Fruit fly (Drosophila melanogaster): ENCODE data around the gene CG1924.

CG1924 gene

DNA sequence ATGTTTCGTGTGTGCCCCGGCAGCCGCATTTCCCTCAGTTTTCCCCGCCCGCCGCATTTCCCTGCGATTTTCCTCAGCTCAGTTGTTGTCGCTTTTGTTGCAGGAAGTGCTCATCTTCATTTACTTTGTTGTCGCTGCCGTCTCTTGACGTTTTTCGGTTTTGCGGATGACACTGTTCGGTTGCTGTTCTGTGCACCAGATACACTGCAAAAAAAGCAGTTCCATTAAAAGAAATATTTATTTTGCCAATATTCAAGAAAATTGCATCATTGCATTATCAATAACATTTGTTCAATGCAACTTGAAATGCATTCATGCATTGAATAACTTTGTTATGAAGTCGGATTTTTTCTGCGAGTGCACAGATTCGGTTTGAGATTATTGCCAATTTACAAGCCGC, 39.1 kb upstream of the CG1924 start (continued):
- TF ChIP-seq gem (tag; optimal IDR thresholded peaks at IDR 0.05) (peak; percentile 73), CG10274 (GFP tag; optimal IDR thresholded peaks at IDR 0.05) (no peak), jigr1 (GFP tag; IDR thresholded peaks at IDR 0.05) (peak; percentile 22; the same call in 1 of the 3 replicates), dmrt11E (tag; optimal IDR thresholded peaks at IDR 0.05) (peak; percentile 75), gce (GFP tag; IDR thresholded peaks at IDR 0.05) (no peak), CG14710 (tag; optimal IDR thresholded peaks at IDR 0.05) (peak; percentile 53), dysf (GFP tag; IDR thresholded peaks at IDR 0.05) (0 out of 3 replicates have a peak, but pooled peaks have one; percentile 38), lov (optimal IDR thresholded peaks at IDR 0.05) (no peak), lov (GFP tag; IDR thresholded peaks at IDR 0.05) (0 out of 3 replicates have a peak, but pooled peaks have one; percentile 55), CG9727 (GFP tag; optimal IDR thresholded peaks at IDR 0.05) (peak; percentile 65), CG8944 (GFP tag; optimal IDR thresholded peaks at IDR 0.05) (peak; percentile 48), sens-2 (GFP tag; IDR thresholded peaks at IDR 0.05) (0 out of 2 replicates have a peak, but pooled peaks have one; percentile 25), peb (GFP tag; IDR thresholded peaks at IDR 0.05) (peak; percentile 23; the same call in 1 of the 2 replicates), Mes4 (GFP tag; optimal IDR thresholded peaks at IDR 0.05) (peak; percentile 51), Abd-B (GFP tag; optimal IDR thresholded peaks at IDR 0.05) (peak; percentile 27), CG11247 (GFP tag; IDR thresholded peaks at IDR 0.05) (0 out of 2 replicates have a peak, but pooled peaks have one; percentile 50), stwl (tag; optimal IDR thresholded peaks at IDR 0.05) (no peak), sima (GFP tag; optimal IDR thresholded peaks at IDR 0.05) (no peak), Stat92E (GFP tag; optimal IDR thresholded peaks at IDR 0.05) (no peak), CG3838 (GFP tag; optimal IDR thresholded peaks at IDR 0.05) (no peak), Vsx1 (GFP tag; optimal IDR thresholded peaks at IDR 0.05) (peak; percentile 27), grau (tag; optimal IDR thresholded peaks at IDR 0.05) (peak; percentile 48), CG7745 (tag; optimal IDR thresholded peaks at IDR 0.05) (no peak), CG17829 (tag; optimal IDR thresholded peaks at IDR 0.05) (peak; percentile 49), NC2β (GFP tag; optimal IDR thresholded peaks at IDR 0.05) (peak; percentile 59), pan (optimal IDR thresholded peaks at IDR 0.05) (no peak), pan (GFP tag; optimal IDR thresholded peaks at IDR 0.05 in 1 of 2, IDR thresholded peaks at IDR 0.05 in 1 of 2) (peak in 1 of 2 experiments; percentile 43), CG11093 (GFP tag; IDR thresholded peaks at IDR 0.05) (peak; percentile 42; the same call in 1 of the 3 replicates), CG8765 (GFP tag; IDR thresholded peaks at IDR 0.05) (peak; percentile 76; the same call in 1 of the 2 replicates), Dek (tag; optimal IDR thresholded peaks at IDR 0.05) (no peak), phol (tag; optimal IDR thresholded peaks at IDR 0.05) (peak; percentile 72), ems (GFP tag; optimal IDR thresholded peaks at IDR 0.05) (peak; percentile 29), Xbp1 (GFP tag; optimal IDR thresholded peaks at IDR 0.05) (peak; percentile 55), CG6272 (GFP tag; IDR thresholded peaks at IDR 0.05) (peak; percentile 61), CG4404 (GFP tag; IDR thresholded peaks at IDR 0.05) (peak; percentile 62), ewg (GFP tag; optimal IDR thresholded peaks at IDR 0.05) (peak; percentile 31), CG2678 (tag; optimal IDR thresholded peaks at IDR 0.05) (peak; percentile 42), CG31441 (GFP tag; IDR thresholded peaks at IDR 0.05) (0 out of 2 replicates have a peak, but pooled peaks have one; percentile 18), ttk (GFP tag; IDR thresholded peaks at IDR 0.05) (0 out of 2 replicates have a peak, but pooled peaks have one; percentile 31), B-H1 (GFP tag; IDR thresholded peaks at IDR 0.05) (0 out of 3 replicates have a peak, but pooled peaks have one; percentile 25), chm (GFP tag; IDR thresholded peaks at IDR 0.05) (0 out of 2 replicates have a peak, but pooled peaks have one; percentile 36), Xrp1 (GFP tag; IDR thresholded peaks at IDR 0.05) (peak; percentile 79), CG33213 (GFP tag; optimal IDR thresholded peaks at IDR 0.05) (no peak), oc (tag; optimal IDR thresholded peaks at IDR 0.05) (peak; percentile 24), wek (GFP tag; optimal IDR thresholded peaks at IDR 0.05) (peak; percentile 1), al (GFP tag; IDR thresholded peaks at IDR 0.05) (no peak), NK7.1 (GFP tag; optimal IDR thresholded peaks at IDR 0.05) (no peak), crp (GFP tag; optimal IDR thresholded peaks at IDR 0.05) (no peak), CG12104 (GFP tag; optimal IDR thresholded peaks at IDR 0.05) (no peak), CG10654 (GFP tag; optimal IDR thresholded peaks at IDR 0.05) (peak; percentile 10), az2 (GFP tag; optimal IDR thresholded peaks at IDR 0.05) (peak; percentile 47)

Data from whole organism, embryonic.